Fruit fly (Drosophila melanogaster): ENCODE data around the gene CG18281.

The CG18281 gene

dm6 chr3L:20493417-20494261 is 6.0 kb upstream of the CG18281 start:
- TF ChIP-seq CG14711 (tag; optimal IDR thresholded peaks at IDR 0.05), result peak; percentile 78
- TF ChIP-seq cic (GFP tag; optimal IDR thresholded peaks at IDR 0.05), result peak; percentile 21
- peak; percentile 19 for TF ChIP-seq CG7045 (GFP tag; optimal IDR thresholded peaks at IDR 0.05)
- no peak for TF ChIP-seq toe (GFP tag; optimal IDR thresholded peaks at IDR 0.05)
- TF ChIP-seq CG5204 (GFP tag; optimal IDR thresholded peaks at IDR 0.05), result peak; percentile 24
- no peak for TF ChIP-seq kay (GFP tag; ENCODE audit: borderline replicate concordance)
- TF ChIP-seq bab1 (GFP tag; optimal IDR thresholded peaks at IDR 0.05), result peak; percentile 95
- TF ChIP-seq CG11617 (GFP tag; optimal IDR thresholded peaks at IDR 0.05), result peak; percentile 75
- no peak for TF ChIP-seq ovo (GFP tag; optimal IDR thresholded peaks at IDR 0.05)
- TF ChIP-seq CG33017 (tag; optimal IDR thresholded peaks at IDR 0.05), result peak; percentile 76
- peak; percentile 58 for TF ChIP-seq CG12768 (GFP tag; optimal IDR thresholded peaks at IDR 0.05)
- TF ChIP-seq Clk (GFP tag; optimal IDR thresholded peaks at IDR 0.05), result no peak
- peak; percentile 11 for TF ChIP-seq CG1620 (GFP tag; optimal IDR thresholded peaks at IDR 0.05)
- TF ChIP-seq Crg-1 (GFP tag; optimal IDR thresholded peaks at IDR 0.05), result no peak
- peak; percentile 2 for TF ChIP-seq pad (GFP tag; optimal IDR thresholded peaks at IDR 0.05)
- TF ChIP-seq tj (GFP tag; optimal IDR thresholded peaks at IDR 0.05), result peak; percentile 63
- no peak for TF ChIP-seq cnc (optimal IDR thresholded peaks at IDR 0.05)
- peak; percentile 16 for TF ChIP-seq Hr96 (GFP tag; optimal IDR thresholded peaks at IDR 0.05)
- TF ChIP-seq CG7101 (tag; optimal IDR thresholded peaks at IDR 0.05), result peak; percentile 81
- TF ChIP-seq Mnt (GFP tag; optimal IDR thresholded peaks at IDR 0.05), result peak; percentile 10

DNA sequence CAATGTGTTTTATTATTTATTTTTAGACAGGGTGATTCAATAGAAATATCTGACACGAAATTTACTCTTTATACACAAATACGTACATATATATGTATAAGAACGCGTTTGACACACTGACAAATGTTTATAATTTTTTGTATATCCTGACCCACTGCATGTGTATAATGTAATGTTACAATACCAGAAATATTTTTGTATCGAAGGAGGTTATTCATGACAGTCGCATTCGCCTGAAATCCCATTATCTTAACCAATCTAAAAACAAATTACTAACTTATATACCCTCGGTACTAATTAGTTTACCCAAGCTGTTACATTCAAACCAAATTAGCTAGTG is 5.4 kb upstream of the CG18281 start:
- TF ChIP-seq ovo (GFP tag; optimal IDR thresholded peaks at IDR 0.05) (no peak), CG7101 (tag; optimal IDR thresholded peaks at IDR 0.05) (no peak), toe (GFP tag; optimal IDR thresholded peaks at IDR 0.05) (no peak), CG7045 (GFP tag; optimal IDR thresholded peaks at IDR 0.05) (no peak), Crg-1 (GFP tag; optimal IDR thresholded peaks at IDR 0.05) (no peak), pad (GFP tag; optimal IDR thresholded peaks at IDR 0.05) (no peak), Hr96 (GFP tag; optimal IDR thresholded peaks at IDR 0.05) (no peak), Mnt (GFP tag; optimal IDR thresholded peaks at IDR 0.05) (no peak), CG12768 (GFP tag; optimal IDR thresholded peaks at IDR 0.05) (no peak), CG11617 (GFP tag; optimal IDR thresholded peaks at IDR 0.05) (no peak), cnc (optimal IDR thresholded peaks at IDR 0.05) (no peak), CG33017 (tag; optimal IDR thresholded peaks at IDR 0.05) (no peak), tj (GFP tag; optimal IDR thresholded peaks at IDR 0.05) (no peak), CG5204 (GFP tag; optimal IDR thresholded peaks at IDR 0.05) (no peak)

dm6 chr3L:20494780-20495591 is 4.7 kb upstream of the CG18281 start, which contains the start of gene ZnT77C:
Gene ZnT77C (minus strand): TSS chr3L:20494921.
- no peak for TF ChIP-seq CG12768 (GFP tag; optimal IDR thresholded peaks at IDR 0.05)
- TF ChIP-seq bab1 (GFP tag; optimal IDR thresholded peaks at IDR 0.05), result peak; percentile 21

dm6 chr3L:20497124-20497996 is 2.3 kb upstream of the CG18281 start, which contains the start of gene CG32425:
Gene CG32425 (plus strand): TSS chr3L:20497323.
- TF ChIP-seq bab1 (GFP tag; optimal IDR thresholded peaks at IDR 0.05) (no peak), CG7101 (tag; optimal IDR thresholded peaks at IDR 0.05) (peak; percentile 31), CG5204 (GFP tag; optimal IDR thresholded peaks at IDR 0.05) (no peak), Mnt (GFP tag; optimal IDR thresholded peaks at IDR 0.05) (peak; percentile 15), cic (GFP tag; optimal IDR thresholded peaks at IDR 0.05) (peak; percentile 1), CG11617 (GFP tag; optimal IDR thresholded peaks at IDR 0.05) (peak; percentile 47), CG1620 (GFP tag; optimal IDR thresholded peaks at IDR 0.05) (no peak)

dm6 chr3L:20498204-20498603 is 1.4 kb upstream of the CG18281 start:
- TF ChIP-seq Crg-1 (GFP tag; optimal IDR thresholded peaks at IDR 0.05), result no peak
- no peak for TF ChIP-seq Clk (GFP tag; optimal IDR thresholded peaks at IDR 0.05)
- no peak for TF ChIP-seq CG7101 (tag; optimal IDR thresholded peaks at IDR 0.05)
- TF ChIP-seq cic (GFP tag; optimal IDR thresholded peaks at IDR 0.05), result no peak
- no peak for TF ChIP-seq toe (GFP tag; optimal IDR thresholded peaks at IDR 0.05)

DNA sequence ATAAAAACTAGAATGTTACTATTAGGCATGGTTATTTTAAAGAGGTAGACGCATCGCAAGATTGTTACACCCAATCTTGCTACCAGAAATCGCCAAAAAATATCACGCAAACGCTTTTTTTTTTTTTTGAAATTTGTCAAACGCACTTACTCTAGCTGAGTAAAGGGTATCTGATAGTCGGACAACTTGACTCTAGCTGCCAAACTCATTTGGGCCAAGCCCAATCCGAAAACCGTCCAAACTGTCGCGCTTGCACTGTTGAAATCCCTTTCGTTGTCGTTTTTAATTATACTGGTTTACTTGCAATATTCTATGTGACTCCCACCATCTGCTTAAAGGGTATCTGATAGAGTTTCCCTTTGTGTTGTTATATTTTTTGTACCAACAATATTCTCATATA is 3.6 kb downstream of the CG18281 start:
- TF ChIP-seq Hr96 (GFP tag; optimal IDR thresholded peaks at IDR 0.05) (no peak), cnc (optimal IDR thresholded peaks at IDR 0.05) (no peak)
